Worm (Caenorhabditis elegans) whole organism, mixed stage, embryonic: Measurements from ENCODE around the gene Y41C4A.6.

Experiments used
- M03D4.4 ChIP-seq: sonication (generic microtip); optimal IDR thresholded peaks from 2 replicates; lab custom pipeline; 2017; ENCODE audit warnings: mild to moderate bottlenecking, missing genetic modification characterization, missing compliant biosample characterization
- blmp-1 ChIP-seq: fragments of 150-350 bp; optimal IDR thresholded peaks from 2 replicates; lab custom pipeline; 2014; ENCODE audit warnings: missing biosample characterization, missing genetic modification characterization
- ceh-83 ChIP-seq: fragments of 200-800 bp; sonication (Bioruptor generic); optimal IDR thresholded peaks from 2 replicates; lab custom pipeline; 2018; ENCODE audit warnings: mild to moderate bottlenecking, missing genetic modification characterization, missing compliant biosample characterization
- ces-1 ChIP-seq: fragments of 150-350 bp; optimal IDR thresholded peaks from 2 replicates; lab custom pipeline; 2014; ENCODE audit warnings: missing biosample characterization, missing genetic modification reagents, missing genetic modification characterization
- cnd-1 ChIP-seq: fragments of 200-800 bp; sonication (Bioruptor generic); optimal IDR thresholded peaks from 2 replicates; lab custom pipeline; 2018; ENCODE audit warnings: mild to moderate bottlenecking, missing genetic modification characterization, missing compliant biosample characterization
- drap-1 ChIP-seq: fragments of 200-800 bp; sonication (Bioruptor generic); optimal IDR thresholded peaks from 3 replicates; lab custom pipeline; 2018; ENCODE audit warnings: mild to moderate bottlenecking, missing genetic modification characterization, missing compliant biosample characterization
- elt-1 ChIP-seq: sonication (generic microtip); optimal IDR thresholded peaks from 2 replicates; lab custom pipeline; 2017; ENCODE audit warnings: missing genetic modification characterization, mild to moderate bottlenecking, missing compliant biosample characterization, antibody characterized with exemption, moderate library complexity, borderline replicate concordance; ENCODE audit not compliant: insufficient read depth
- elt-3 ChIP-seq: fragments of 150-350 bp; optimal IDR thresholded peaks from 2 replicates; lab custom pipeline; 2014; ENCODE audit warnings: missing biosample characterization, missing genetic modification characterization
- ham-2 ChIP-seq: fragments of 200-800 bp; sonication (Bioruptor generic); optimal IDR thresholded peaks from 2 replicates; lab custom pipeline; 2018; ENCODE audit warnings: mild to moderate bottlenecking, missing genetic modification characterization, missing compliant biosample characterization
- hlh-1 ChIP-seq: fragments of 150-350 bp; optimal IDR thresholded peaks from 2 replicates; lab custom pipeline; 2014; ENCODE audit warnings: missing biosample characterization, missing genetic modification reagents, missing genetic modification characterization
- lin-13 ChIP-seq: fragments of 150-350 bp; optimal IDR thresholded peaks from 2 replicates; lab custom pipeline; 2014; ENCODE audit warnings: missing biosample characterization, missing genetic modification characterization
- lin-32 ChIP-seq: fragments of 200-800 bp; sonication (Bioruptor generic); optimal IDR thresholded peaks from 2 replicates; lab custom pipeline; 2018; ENCODE audit warnings: mild to moderate bottlenecking, missing genetic modification characterization, missing compliant biosample characterization
- lsy-2 ChIP-seq: fragments of 150-350 bp; optimal IDR thresholded peaks from 2 replicates; lab custom pipeline; 2014; ENCODE audit warnings: missing biosample characterization, missing genetic modification characterization
- mab-5 ChIP-seq: fragments of 150-350 bp; optimal IDR thresholded peaks from 2 replicates; lab custom pipeline; 2014; ENCODE audit warnings: missing biosample characterization, missing genetic modification characterization
- mep-1 ChIP-seq: fragments of 150-350 bp; optimal IDR thresholded peaks from 2 replicates; lab custom pipeline; 2017; ENCODE audit warnings: missing biosample characterization, missing genetic modification reagents, missing genetic modification characterization, inconsistent platforms
- mls-2 ChIP-seq: sonication (generic microtip); optimal IDR thresholded peaks from 2 replicates; lab custom pipeline; 2016; ENCODE audit warnings: mild to moderate bottlenecking, missing genetic modification characterization, moderate library complexity, missing compliant biosample characterization
- nhr-12 ChIP-seq: fragments of 150-350 bp; optimal IDR thresholded peaks from 2 replicates; lab custom pipeline; 2014; ENCODE audit warnings: missing biosample characterization, missing genetic modification characterization
- nhr-2 ChIP-seq: fragments of 150-350 bp; optimal IDR thresholded peaks from 2 replicates; lab custom pipeline; 2014; ENCODE audit warnings: missing biosample characterization, missing genetic modification characterization
- nhr-237 ChIP-seq: fragments of 150-350 bp; optimal IDR thresholded peaks from 2 replicates; lab custom pipeline; 2014; ENCODE audit warnings: missing biosample characterization, missing genetic modification characterization
- pha-4 ChIP-seq: fragments of 150-350 bp; optimal IDR thresholded peaks from 2 replicates; lab custom pipeline; 2018; ENCODE audit warnings: missing biosample characterization, missing genetic modification reagents, missing genetic modification characterization
- sem-2 ChIP-seq: fragments of 200-800 bp; sonication (Bioruptor generic); optimal IDR thresholded peaks from 2 replicates; lab custom pipeline; 2018; ENCODE audit warnings: mild to moderate bottlenecking, missing genetic modification characterization, missing compliant biosample characterization
- snpc-4 ChIP-seq: fragments of 150-350 bp; optimal IDR thresholded peaks from 2 replicates; lab custom pipeline; 2014; ENCODE audit warnings: missing biosample characterization, missing genetic modification characterization
- sptf-1 ChIP-seq: sonication (generic microtip); optimal IDR thresholded peaks from 2 replicates; lab custom pipeline; 2017; ENCODE audit warnings: mild to moderate bottlenecking, missing genetic modification characterization, moderate library complexity, missing compliant biosample characterization
- tbx-8 ChIP-seq: fragments of 200-800 bp; sonication (Bioruptor generic); optimal IDR thresholded peaks from 2 replicates; lab custom pipeline; 2018; ENCODE audit warnings: mild to moderate bottlenecking, missing genetic modification characterization, moderate library complexity, missing compliant biosample characterization
- unc-120 ChIP-seq: sonication (generic microtip); optimal IDR thresholded peaks from 2 replicates; lab custom pipeline; 2017; ENCODE audit warnings: missing genetic modification characterization, missing compliant biosample characterization; ENCODE audit not compliant: poor library complexity, severe bottlenecking
- unc-39 ChIP-seq: fragments of 150-350 bp; optimal IDR thresholded peaks from 2 replicates; lab custom pipeline; 2014; ENCODE audit warnings: missing biosample characterization, missing genetic modification characterization
- unc-62 ChIP-seq: fragments of 150-350 bp; optimal IDR thresholded peaks from 2 replicates; lab custom pipeline; 2014; ENCODE audit warnings: missing biosample characterization, missing genetic modification reagents, missing genetic modification characterization
- ztf-11 ChIP-seq: fragments of 150-350 bp; optimal IDR thresholded peaks from 2 replicates; lab custom pipeline; 2014; ENCODE audit warnings: missing biosample characterization, missing genetic modification characterization

The Y41C4A.6 gene

ce11 chrIII:11659804-11660203, 36.6 kb upstream of the Y41C4A.6 start:
- TF ChIP-seq unc-120 (tag; lab: Kevin White, UChicago) (no peak), ztf-11 (no peak), elt-3 (tag; lab: Kevin White, UChicago) (no peak), blmp-1 (tag; lab: Kevin White, UChicago) (no peak), ceh-83 (GFP tag; lab: Kevin White, UChicago) (no peak), mab-5 (tag; lab: Kevin White, UChicago) (no peak), hlh-1 (tag; lab: Kevin White, UChicago) (no peak), ces-1 (GFP tag; lab: Kevin White, UChicago) (no peak), M03D4.4 (no peak), snpc-4 (no peak), mep-1 (no peak), ham-2 (GFP tag; lab: Kevin White, UChicago) (no peak), drap-1 (GFP tag; lab: Kevin White, UChicago) (no peak), nhr-12 (tag; lab: Kevin White, UChicago) (no peak), unc-39 (tag; lab: Kevin White, UChicago) (no peak), tbx-8 (no peak), sem-2 (no peak), pha-4 (tag; lab: Kevin White, UChicago) (no peak), elt-1 (tag; lab: Kevin White, UChicago) (no peak), cnd-1 (tag; lab: Kevin White, UChicago) (no peak)

- no peak for TF ChIP-seq elt-3 (tag; lab: Kevin White, UChicago)
- TF ChIP-seq ztf-11, result no peak
These were observed 35.6 kb upstream of the Y41C4A.6 start for ce11 chrIII:11660736-11661135.

- TF ChIP-seq ces-1 (GFP tag; lab: Kevin White, UChicago) (peak; percentile 67), lin-32 (no peak)
These were observed 33.0 kb upstream of the Y41C4A.6 start for ce11 chrIII:11663400-11663799.

- TF ChIP-seq blmp-1 (tag; lab: Kevin White, UChicago), result peak; percentile 27
- no peak for TF ChIP-seq ces-1 (GFP tag; lab: Kevin White, UChicago)
These were observed 29.6 kb upstream of the Y41C4A.6 start for ce11 chrIII:11666819-11667218.

- TF ChIP-seq lsy-2 (tag; lab: Kevin White, UChicago) (no peak), unc-120 (tag; lab: Kevin White, UChicago) (no peak), unc-62 (GFP tag; lab: Kevin White, UChicago) (no peak), sptf-1 (tag; lab: Kevin White, UChicago) (no peak), drap-1 (GFP tag; lab: Kevin White, UChicago) (no peak), nhr-2 (tag; lab: Kevin White, UChicago) (no peak), lin-13 (tag; lab: Kevin White, UChicago) (no peak), nhr-237 (tag; lab: Kevin White, UChicago) (no peak), snpc-4 (no peak)
These were observed 27.4 kb upstream of the Y41C4A.6 start for ce11 chrIII:11669008-11669407.

ce11 chrIII:11680514-11680913, 15.9 kb upstream of the Y41C4A.6 start:
- TF ChIP-seq mls-2 (tag; lab: Kevin White, UChicago) (no peak), ham-2 (GFP tag; lab: Kevin White, UChicago) (no peak), M03D4.4 (no peak), blmp-1 (tag; lab: Kevin White, UChicago) (no peak), cnd-1 (tag; lab: Kevin White, UChicago) (no peak)

ce11 chrIII:11681461-11682014, 14.8 kb upstream of the Y41C4A.6 start:
- TF ChIP-seq nhr-237 (tag; lab: Kevin White, UChicago), result no peak
- TF ChIP-seq mls-2 (tag; lab: Kevin White, UChicago), result peak; percentile 13
- peak; percentile 98 for TF ChIP-seq ces-1 (GFP tag; lab: Kevin White, UChicago)
